Worm (Caenorhabditis elegans) whole organism, young adult: Measurements from ENCODE around the gene nlp-41.
A peak's percentile ranks its signal among the peaks of the same experiment; 100 is the strongest.

Experiments
- B0261.1 ChIP-seq: sonication (generic microtip); optimal IDR thresholded peaks from 2 replicates; lab custom pipeline; 2016; ENCODE audit warnings: mild to moderate bottlenecking, missing genetic modification characterization, moderate library complexity, missing compliant biosample characterization
- B0336.3 ChIP-seq: fragments of 200-800 bp; sonication (Bioruptor generic); IDR thresholded peaks from 2 replicates; pipeline ENCODE4 v1.3.6; 2022; ENCODE audit warnings: missing genetic modification characterization, missing compliant biosample characterization
- D2030.7 ChIP-seq: fragments of 200-800 bp; sonication (Bioruptor generic); IDR thresholded peaks from 2 replicates; pipeline ENCODE4 v1.3.6; 2022; ENCODE audit warnings: missing genetic modification reagents, missing genetic modification characterization, missing compliant biosample characterization
- F33H1.4 ChIP-seq: fragments of 200-800 bp; sonication (Bioruptor generic); IDR thresholded peaks from 2 replicates; pipeline ENCODE4 v1.3.6; 2022; ENCODE audit warnings: missing genetic modification reagents, missing genetic modification characterization, missing compliant biosample characterization
- F39B2.1 ChIP-seq: fragments of 200-800 bp; sonication (Bioruptor generic); IDR thresholded peaks from 2 replicates; pipeline ENCODE4 v1.3.6; 2022; ENCODE audit warnings: missing genetic modification reagents, missing genetic modification characterization, missing compliant biosample characterization
- K12H6.12 ChIP-seq: fragments of 200-800 bp; sonication (Bioruptor generic); optimal IDR thresholded peaks from 2 replicates; lab custom pipeline; 2018; ENCODE audit warnings: mild to moderate bottlenecking, missing genetic modification characterization, missing compliant biosample characterization
- Y67H2A.10 ChIP-seq: fragments of 200-800 bp; sonication (Bioruptor generic); conservative IDR thresholded peaks from 2 replicates; pipeline ENCODE4 v1.3.6; 2022; ENCODE audit warnings: missing genetic modification reagents, missing genetic modification characterization, missing compliant biosample characterization
- ceh-27 ChIP-seq: fragments of 200-800 bp; sonication (Bioruptor generic); optimal IDR thresholded peaks from 2 replicates; lab custom pipeline; 2018; ENCODE audit warnings: mild to moderate bottlenecking, missing genetic modification characterization, moderate library complexity, missing compliant biosample characterization
- ceh-40 ChIP-seq: fragments of 200-800 bp; sonication (Bioruptor generic); IDR thresholded peaks from 2 replicates; pipeline ENCODE4 v1.3.6; 2022; ENCODE audit warnings: missing genetic modification characterization, missing compliant biosample characterization
- ceh-91 ChIP-seq: fragments of 200-800 bp; sonication (Bioruptor generic); IDR thresholded peaks from 2 replicates; pipeline ENCODE4 v1.3.6; 2022; ENCODE audit warnings: missing genetic modification reagents, missing genetic modification characterization, missing compliant biosample characterization
- die-1 ChIP-seq: sonication (generic microtip); optimal IDR thresholded peaks from 2 replicates; lab custom pipeline; 2016; ENCODE audit warnings: missing genotype, mild to moderate bottlenecking, missing genetic modification characterization, missing compliant biosample characterization
- dox-1 ChIP-seq: fragments of 200-800 bp; sonication (Bioruptor generic); IDR thresholded peaks from 2 replicates; pipeline ENCODE4 v1.3.6; 2022; ENCODE audit warnings: missing genetic modification reagents, missing genetic modification characterization, missing compliant biosample characterization
- egrh-3 ChIP-seq: fragments of 200-800 bp; sonication (Bioruptor generic); IDR thresholded peaks from 2 replicates; pipeline ENCODE4 v1.3.6; 2022; ENCODE audit warnings: missing genetic modification reagents, missing genetic modification characterization, missing compliant biosample characterization
- hlh-12 ChIP-seq: sonication (generic microtip); optimal IDR thresholded peaks from 2 replicates; lab custom pipeline; 2016; ENCODE audit warnings: missing genetic modification characterization, missing compliant biosample characterization
- hmg-1.2 ChIP-seq: fragments of 200-800 bp; sonication (Bioruptor generic); IDR thresholded peaks from 2 replicates; pipeline ENCODE4 v1.3.6; 2022; ENCODE audit warnings: missing genetic modification reagents, missing genetic modification characterization, missing compliant biosample characterization
- lag-1 ChIP-seq: fragments of 200-800 bp; sonication (Bioruptor generic); IDR thresholded peaks from 2 replicates; pipeline ENCODE4 v1.3.6; 2022; ENCODE audit warnings: missing genetic modification reagents, missing genetic modification characterization, missing compliant biosample characterization
- lin-26 ChIP-seq: fragments of 200-800 bp; sonication (Bioruptor generic); IDR thresholded peaks from 2 replicates; pipeline ENCODE4 v1.3.6; 2022; ENCODE audit warnings: missing genetic modification reagents, missing genetic modification characterization, missing compliant biosample characterization
- lsl-1 ChIP-seq: fragments of 200-800 bp; sonication (Bioruptor generic); optimal IDR thresholded peaks from 2 replicates; lab custom pipeline; 2018; ENCODE audit warnings: mild to moderate bottlenecking, missing genetic modification characterization, moderate library complexity, missing compliant biosample characterization
- madf-3 ChIP-seq: fragments of 200-800 bp; sonication (Bioruptor generic); IDR thresholded peaks from 2 replicates; pipeline ENCODE4 v1.3.6; 2022; ENCODE audit warnings: missing genetic modification reagents, missing genetic modification characterization, missing compliant biosample characterization
- madf-6 ChIP-seq: fragments of 200-800 bp; sonication (Bioruptor generic); IDR thresholded peaks from 2 replicates; pipeline ENCODE4 v1.3.6; 2022; ENCODE audit warnings: missing genetic modification reagents, missing genetic modification characterization, missing compliant biosample characterization
- madf-8 ChIP-seq: fragments of 200-800 bp; sonication (Bioruptor generic); conservative IDR thresholded peaks from 2 replicates; pipeline ENCODE4 v1.3.6; 2022; ENCODE audit warnings: missing genetic modification reagents, missing genetic modification characterization, missing compliant biosample characterization
- mcd-1 ChIP-seq: fragments of 200-800 bp; sonication (Bioruptor generic); IDR thresholded peaks from 2 replicates; pipeline ENCODE4 v1.3.6; 2022; ENCODE audit warnings: missing genetic modification reagents, missing genetic modification characterization, missing compliant biosample characterization
- mel-28 ChIP-seq: sonication (generic microtip); optimal IDR thresholded peaks from 2 replicates; lab custom pipeline; 2016; ENCODE audit warnings: borderline replicate concordance, mild to moderate bottlenecking, missing genetic modification characterization, missing compliant biosample characterization
- nfya-1 ChIP-seq: sonication (generic microtip); optimal IDR thresholded peaks from 2 replicates; lab custom pipeline; 2017; ENCODE audit warnings: antibody characterized with exemption, missing compliant biosample characterization, missing genetic modification characterization, borderline replicate concordance; ENCODE audit not compliant: insufficient read depth
- nhr-179 ChIP-seq: sonication (generic microtip); optimal IDR thresholded peaks from 2 replicates; lab custom pipeline; 2016; ENCODE audit warnings: mild to moderate bottlenecking, missing genetic modification characterization, missing compliant biosample characterization
- nhr-27 ChIP-seq: fragments of 200-800 bp; sonication (Bioruptor generic); optimal IDR thresholded peaks from 2 replicates; lab custom pipeline; 2018; ENCODE audit warnings: mild to moderate bottlenecking, missing genetic modification characterization, moderate library complexity, missing compliant biosample characterization
- nhr-90 ChIP-seq: sonication (generic microtip); optimal IDR thresholded peaks from 2 replicates; lab custom pipeline; 2016; ENCODE audit warnings: missing genotype, mild to moderate bottlenecking, missing genetic modification characterization, missing compliant biosample characterization
- xnd-1 ChIP-seq: sonication (generic microtip); optimal IDR thresholded peaks from 2 replicates; lab custom pipeline; 2016; ENCODE audit warnings: missing genotype, missing genetic modification reagents, missing genetic modification characterization, missing compliant biosample characterization
- zfh-2 ChIP-seq: fragments of 200-800 bp; sonication (Bioruptor generic); conservative IDR thresholded peaks from 2 replicates; pipeline ENCODE4 v1.3.6; 2022; ENCODE audit warnings: missing genetic modification reagents, missing genetic modification characterization, missing compliant biosample characterization
- ztf-22 ChIP-seq: fragments of 200-800 bp; sonication (Bioruptor generic); optimal IDR thresholded peaks from 2 replicates; lab custom pipeline; 2018; ENCODE audit warnings: mild to moderate bottlenecking, missing genetic modification characterization, moderate library complexity, missing compliant biosample characterization
- ztf-28 ChIP-seq: fragments of 200-800 bp; sonication (Bioruptor generic); IDR thresholded peaks from 2 replicates; pipeline ENCODE4 v1.3.6; 2022; ENCODE audit warnings: missing genetic modification reagents, missing genetic modification characterization, missing compliant biosample characterization
- ztf-3 ChIP-seq: fragments of 200-800 bp; sonication (Bioruptor generic); optimal IDR thresholded peaks from 2 replicates; lab custom pipeline; 2018; ENCODE audit warnings: mild to moderate bottlenecking, missing genetic modification characterization, missing compliant biosample characterization

nlp-41 gene

DNA sequence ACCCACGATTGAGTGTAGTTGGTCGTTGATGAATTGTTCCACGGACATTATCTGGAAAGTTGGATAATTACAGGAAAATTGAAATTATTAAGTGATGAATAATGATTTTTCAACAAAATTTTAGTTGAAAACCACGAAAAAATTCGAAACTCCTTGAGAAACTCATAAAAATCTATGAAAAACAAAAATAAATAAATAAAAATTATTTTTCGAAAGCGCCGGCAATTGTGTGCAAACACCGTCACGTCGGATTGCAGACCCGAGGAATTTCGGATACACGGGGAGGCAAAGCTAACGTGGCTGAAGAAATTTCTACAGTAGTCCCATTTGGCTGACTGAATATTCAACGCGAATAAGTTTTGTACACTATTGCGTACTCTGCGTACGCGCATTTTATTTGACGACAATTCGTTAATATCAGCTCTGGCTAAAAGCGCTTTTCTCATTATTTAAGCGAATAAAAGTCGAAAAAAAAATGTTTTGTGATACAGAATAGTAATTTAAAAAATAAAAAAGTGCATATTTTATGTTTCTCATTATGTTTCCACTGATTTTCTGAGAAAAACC, 10.9 kb downstream of the nlp-41 start, which contains the start of gene mog-4 (continued):
- TF ChIP-seq ceh-27 (peak; percentile 97), ztf-3 (GFP tag; lab: Kevin White, UChicago) (peak; percentile 81), madf-6 (GFP tag; lab: Robert Waterston, UW) (peak; percentile 99), madf-3 (peak; percentile 98), die-1 (peak; percentile 45), B0261.1 (peak; percentile 35), F39B2.1 (GFP tag; lab: Robert Waterston, UW) (peak; percentile 95), ztf-28 (GFP tag; lab: Robert Waterston, UW) (peak; percentile 100), Y67H2A.10 (GFP tag; lab: Robert Waterston, UW) (peak; percentile 99), nhr-90 (peak; percentile 64)
- TF ChIP-seq, all 124 proteins: peak for 102; not testable (repeated sequence) for 22

DNA sequence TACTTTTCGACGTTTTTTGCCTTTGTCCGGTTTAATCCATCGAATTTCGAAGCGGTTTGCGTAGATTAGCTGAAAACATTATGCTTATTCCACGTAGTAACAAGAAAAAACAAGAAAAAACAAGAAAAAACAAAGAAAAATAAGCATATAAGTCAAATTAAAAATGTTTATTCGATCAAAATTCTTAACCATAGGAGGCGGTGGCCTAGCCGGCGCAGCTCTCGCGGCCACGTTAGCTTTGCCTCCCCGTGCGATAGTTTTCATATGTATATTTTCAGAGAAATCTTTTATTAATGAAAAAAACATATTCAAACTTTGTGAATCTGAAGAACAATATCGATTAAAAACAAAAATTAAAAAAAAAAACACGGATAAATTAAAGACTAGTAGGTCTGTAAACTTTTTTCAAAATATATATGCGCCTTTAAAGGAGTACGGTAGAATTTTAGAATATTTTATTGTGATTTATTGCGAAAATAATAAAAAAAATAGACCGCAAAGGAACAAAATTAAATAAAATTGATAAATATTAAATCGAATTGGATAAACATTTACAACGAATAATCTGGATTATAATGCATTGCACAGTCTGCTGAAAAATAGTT, 13.2 kb downstream of the nlp-41 start:
- 0 out of 2 replicates have a peak, but pooled peaks have one; percentile 35 for TF ChIP-seq mcd-1
- peak; percentile 38; the same call in 1 of the 2 replicates for TF ChIP-seq F33H1.4 (GFP tag; lab: Robert Waterston, UW)
- peak; percentile 40; the same call in 1 of the 2 replicates for TF ChIP-seq ceh-91
- TF ChIP-seq dox-1 (GFP tag; lab: Robert Waterston, UW) = peak; percentile 70
- TF ChIP-seq madf-8 (GFP tag; lab: Robert Waterston, UW) = peak; percentile 80
- TF ChIP-seq ztf-28 (GFP tag; lab: Robert Waterston, UW) = 0 out of 2 replicates have a peak, but pooled peaks have one; percentile 36
- peak; percentile 79 for TF ChIP-seq xnd-1 (tag; lab: Kevin White, UChicago)
- peak; percentile 78 for TF ChIP-seq lsl-1
- TF ChIP-seq hmg-1.2 (GFP tag; lab: Robert Waterston, UW) = peak; percentile 97
- TF ChIP-seq egrh-3 (GFP tag; lab: Robert Waterston, UW) = peak; percentile 53; the same call in 1 of the 2 replicates
- peak; percentile 70 for TF ChIP-seq madf-6 (GFP tag; lab: Robert Waterston, UW)
- TF ChIP-seq D2030.7 (GFP tag; lab: Robert Waterston, UW) = peak; percentile 43; the same call in 1 of the 2 replicates

DNA sequence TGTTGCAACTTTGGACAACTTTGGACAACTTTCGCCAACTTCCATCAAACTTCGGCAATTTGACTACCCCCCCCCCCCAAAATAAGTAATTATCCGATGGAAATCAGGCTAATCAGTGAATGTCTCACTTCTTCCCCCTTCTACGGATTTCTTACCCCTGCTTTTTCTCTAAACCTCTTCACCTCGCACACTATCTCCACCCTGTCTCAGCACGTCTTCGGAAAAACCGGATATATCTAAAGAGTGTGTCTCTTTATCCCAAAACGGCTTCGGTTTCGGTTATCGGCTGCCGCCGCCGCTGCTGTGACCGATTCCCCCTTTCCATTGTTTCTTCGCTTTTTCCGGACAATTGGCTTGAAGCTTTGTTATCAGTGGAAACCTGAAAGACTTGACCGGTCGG, 17.1 kb downstream of the nlp-41 start:
- no peak for TF ChIP-seq F39B2.1 (GFP tag; lab: Robert Waterston, UW)
- no peak for TF ChIP-seq lsl-1
- TF ChIP-seq zfh-2 (GFP tag; lab: Robert Waterston, UW) = no peak
- no peak for TF ChIP-seq nfya-1 (tag; lab: Kevin White, UChicago)
- TF ChIP-seq mel-28 (tag; lab: Kevin White, UChicago) = no peak
- no peak for TF ChIP-seq madf-6 (GFP tag; lab: Robert Waterston, UW)
- TF ChIP-seq lag-1 = no peak
- no peak for TF ChIP-seq madf-8 (GFP tag; lab: Robert Waterston, UW)
- peak; percentile 55 for TF ChIP-seq hmg-1.2 (GFP tag; lab: Robert Waterston, UW)

DNA sequence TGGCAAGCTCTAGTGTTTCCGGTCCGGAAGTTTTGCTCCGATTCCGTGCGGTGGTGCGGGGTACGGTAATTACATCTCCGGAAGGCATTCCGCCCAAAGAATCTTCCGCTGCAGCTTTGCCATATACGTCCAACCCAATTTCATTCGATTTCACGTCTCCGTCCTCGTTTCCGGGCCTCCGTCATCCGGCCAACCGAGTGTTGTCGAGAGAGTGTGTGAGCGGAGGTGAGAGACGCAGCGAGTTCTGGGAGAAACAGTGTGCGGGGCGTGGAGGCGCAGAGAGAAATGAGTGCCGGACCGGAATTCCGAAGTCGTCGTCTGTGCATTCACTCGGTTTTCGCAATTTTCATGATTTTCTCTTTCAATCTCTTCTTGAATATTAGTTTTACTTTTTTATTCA, 18.6 kb downstream of the nlp-41 start:
- TF ChIP-seq ceh-27 (no peak), hlh-12 (tag; lab: Kevin White, UChicago) (no peak), ztf-3 (GFP tag; lab: Kevin White, UChicago) (no peak), ceh-40 (GFP tag; lab: Robert Waterston, UW) (no peak), nhr-27 (tag; lab: Kevin White, UChicago) (no peak), zfh-2 (GFP tag; lab: Robert Waterston, UW) (peak; percentile 91), lin-26 (GFP tag; lab: Robert Waterston, UW) (no peak), B0336.3 (GFP tag; lab: Robert Waterston, UW) (no peak), nhr-179 (tag; lab: Kevin White, UChicago) (no peak), hmg-1.2 (GFP tag; lab: Robert Waterston, UW) (peak; percentile 98), die-1 (no peak), egrh-3 (GFP tag; lab: Robert Waterston, UW) (peak; percentile 58), ztf-22 (no peak), K12H6.12 (tag; lab: Kevin White, UChicago) (peak; percentile 1)
